Worm (Caenorhabditis elegans) whole organism, L1 larva: ENCODE results near the gene nep-11.

Experiments used
- C16A3.4 ChIP-seq: fragments of 150-350 bp; optimal IDR thresholded peaks from 2 replicates; lab custom pipeline; 2014; ENCODE audit warnings: missing biosample characterization, missing genetic modification characterization
- C34B4.2 ChIP-seq: sonication (generic microtip); optimal IDR thresholded peaks from 2 replicates; lab custom pipeline; 2017; ENCODE audit warnings: mild to moderate bottlenecking, missing genetic modification characterization, missing compliant biosample characterization
- F16B12.6 ChIP-seq: fragments of 150-350 bp; optimal IDR thresholded peaks from 2 replicates; lab custom pipeline; 2014; ENCODE audit warnings: missing biosample characterization, missing genetic modification characterization
- Y116A8C.19 ChIP-seq: sonication (generic microtip); optimal IDR thresholded peaks from 2 replicates; lab custom pipeline; 2016; ENCODE audit warnings: missing compliant biosample characterization, missing genetic modification characterization, borderline replicate concordance
- alr-1 ChIP-seq: fragments of 200-800 bp; sonication (Bioruptor generic); optimal IDR thresholded peaks from 2 replicates; lab custom pipeline; 2018; ENCODE audit warnings: borderline replicate concordance, mild to moderate bottlenecking, missing genetic modification characterization, missing compliant biosample characterization
- ceh-63 ChIP-seq: fragments of 200-800 bp; sonication (Bioruptor generic); optimal IDR thresholded peaks from 2 replicates; lab custom pipeline; 2018; ENCODE audit warnings: mild to moderate bottlenecking, missing genetic modification characterization, missing compliant biosample characterization
- ceh-8 ChIP-seq: fragments of 200-800 bp; sonication (Bioruptor generic); optimal IDR thresholded peaks from 2 replicates; lab custom pipeline; 2018; ENCODE audit warnings: mild to moderate bottlenecking, missing genetic modification characterization, moderate library complexity, missing compliant biosample characterization
- ceh-90 ChIP-seq: sonication (generic microtip); optimal IDR thresholded peaks from 2 replicates; lab custom pipeline; 2016; ENCODE audit warnings: missing genetic modification characterization, missing compliant biosample characterization
- ces-1 ChIP-seq: fragments of 150-350 bp; optimal IDR thresholded peaks from 2 replicates; lab custom pipeline; 2014; ENCODE audit warnings: missing biosample characterization, missing genetic modification reagents, missing genetic modification characterization
- efl-1 ChIP-seq, 4 experiments: fragments of 150-350 bp; optimal IDR thresholded peaks in 3 of 4; peaks in 1 of 4; 1 replicate in 1 of 4; 2 replicates in 3 of 4; lab custom pipeline; 2014; ENCODE audit warnings: missing biosample characterization in 2 of 4, missing genetic modification characterization in 2 of 4, missing genetic modification reagents in 2 of 4
- egl-27 ChIP-seq, 2 experiments: fragments of 150-350 bp in 1 of 2; sonication (generic microtip); optimal IDR thresholded peaks; 3 replicates each; lab custom pipeline; 2017 to 2018; ENCODE audit warnings: missing biosample characterization in 2 of 2, missing genetic modification characterization in 2 of 2, missing genetic modification reagents in 2 of 2
- elt-2 ChIP-seq: sonication (generic microtip); optimal IDR thresholded peaks from 2 replicates; lab custom pipeline; 2016; ENCODE audit warnings: missing genetic modification characterization, mild to moderate bottlenecking, inconsistent platforms, missing compliant biosample characterization, missing genetic modification reagents
- ets-5 ChIP-seq: fragments of 200-800 bp; sonication (Bioruptor generic); IDR thresholded peaks from 2 replicates; pipeline ENCODE4 v1.3.6; 2022; ENCODE audit warnings: missing genetic modification characterization, missing compliant biosample characterization
- fkh-8 ChIP-seq: sonication (generic microtip); optimal IDR thresholded peaks from 2 replicates; lab custom pipeline; 2016; ENCODE audit warnings: mild to moderate bottlenecking, missing genetic modification characterization, missing compliant biosample characterization
- fos-1 ChIP-seq: fragments of 150-350 bp; optimal IDR thresholded peaks from 2 replicates; lab custom pipeline; 2014; ENCODE audit warnings: missing biosample characterization, missing genetic modification characterization
- hlh-17 ChIP-seq: fragments of 200-800 bp; sonication (Bioruptor generic); optimal IDR thresholded peaks from 2 replicates; lab custom pipeline; 2018; ENCODE audit warnings: missing genetic modification characterization, mild to moderate bottlenecking, missing compliant biosample characterization, moderate library complexity, borderline replicate concordance
- hpl-2 ChIP-seq: fragments of 150-350 bp; optimal IDR thresholded peaks from 2 replicates; lab custom pipeline; 2014; ENCODE audit warnings: missing biosample characterization, missing genetic modification reagents, missing genetic modification characterization
- isw-1 ChIP-seq: fragments of 200-800 bp; sonication (Bioruptor generic); IDR thresholded peaks from 2 replicates; pipeline ENCODE4 v1.3.6; 2022; ENCODE audit warnings: missing genetic modification characterization, missing compliant biosample characterization
- lin-14 ChIP-seq: fragments of 200-800 bp; sonication (Bioruptor generic); optimal IDR thresholded peaks from 2 replicates; lab custom pipeline; 2018; ENCODE audit warnings: mild to moderate bottlenecking, missing genetic modification characterization, moderate library complexity, missing compliant biosample characterization
- lin-35 ChIP-seq, 2 experiments: fragments of 150-350 bp; optimal IDR thresholded peaks; 2 replicates each; lab custom pipeline; 2014; ENCODE audit warnings: missing biosample characterization in 2 of 2, missing genetic modification characterization in 2 of 2, missing genetic modification reagents in 2 of 2
- lir-3 ChIP-seq: sonication (generic microtip); optimal IDR thresholded peaks from 2 replicates; lab custom pipeline; 2016; ENCODE audit warnings: mild to moderate bottlenecking, missing genetic modification characterization, moderate library complexity, missing compliant biosample characterization; ENCODE audit not compliant: poor library complexity
- mab-9 ChIP-seq: fragments of 200-800 bp; sonication (Bioruptor generic); IDR thresholded peaks from 2 replicates; pipeline ENCODE4 v1.3.6; 2022; ENCODE audit warnings: missing genetic modification reagents, missing genetic modification characterization, missing compliant biosample characterization
- nhr-11 ChIP-seq: fragments of 150-350 bp; optimal IDR thresholded peaks from 2 replicates; lab custom pipeline; 2014; ENCODE audit warnings: missing biosample characterization, missing genetic modification characterization
- nhr-19 ChIP-seq: fragments of 200-800 bp; sonication (Bioruptor generic); conservative IDR thresholded peaks from 2 replicates; pipeline ENCODE4 v1.3.6; 2022; ENCODE audit warnings: missing genetic modification characterization, missing compliant biosample characterization
- nhr-20 ChIP-seq: sonication (generic microtip); optimal IDR thresholded peaks from 2 replicates; lab custom pipeline; 2016; ENCODE audit warnings: mild to moderate bottlenecking, missing genetic modification characterization, missing compliant biosample characterization
- nhr-237 ChIP-seq: fragments of 150-350 bp; optimal IDR thresholded peaks from 2 replicates; lab custom pipeline; 2014; ENCODE audit warnings: missing biosample characterization, missing genetic modification characterization
- nhr-71 ChIP-seq: sonication (generic microtip); optimal IDR thresholded peaks from 2 replicates; lab custom pipeline; 2016; ENCODE audit warnings: mild to moderate bottlenecking, missing genetic modification characterization, moderate library complexity, missing compliant biosample characterization
- nhr-76 ChIP-seq: sonication (generic microtip); optimal IDR thresholded peaks from 2 replicates; lab custom pipeline; 2017; ENCODE audit warnings: missing biosample characterization, missing genetic modification characterization
- nhr-85 ChIP-seq: sonication (generic microtip); peaks from one replicate; lab custom pipeline; 2016; ENCODE audit warnings: missing genetic modification characterization, inconsistent platforms, missing compliant biosample characterization
- pax-3 ChIP-seq: fragments of 200-800 bp; sonication (Bioruptor generic); optimal IDR thresholded peaks from 2 replicates; lab custom pipeline; 2018; ENCODE audit warnings: mild to moderate bottlenecking, missing genetic modification characterization, moderate library complexity, missing compliant biosample characterization
- pqm-1 ChIP-seq: sonication (generic microtip); optimal IDR thresholded peaks from 3 replicates; lab custom pipeline; 2017; ENCODE audit warnings: missing biosample characterization, missing genetic modification characterization
- rnt-1 ChIP-seq: sonication (generic microtip); optimal IDR thresholded peaks from 2 replicates; lab custom pipeline; 2016; ENCODE audit warnings: mild to moderate bottlenecking, missing genetic modification characterization, moderate library complexity, missing compliant biosample characterization
- skn-1 ChIP-seq: fragments of 150-350 bp; optimal IDR thresholded peaks from 2 replicates; lab custom pipeline; 2014; ENCODE audit warnings: missing biosample characterization, missing genetic modification characterization
- snpc-4 ChIP-seq: fragments of 150-350 bp; optimal IDR thresholded peaks from 2 replicates; lab custom pipeline; 2014; ENCODE audit warnings: missing biosample characterization, missing genetic modification characterization
- unc-130 ChIP-seq: fragments of 150-350 bp; optimal IDR thresholded peaks from 2 replicates; lab custom pipeline; 2017; ENCODE audit warnings: missing biosample characterization, missing genetic modification characterization, inconsistent platforms
- unc-30 ChIP-seq: sonication (generic microtip); optimal IDR thresholded peaks from 2 replicates; lab custom pipeline; 2017; ENCODE audit warnings: missing biosample characterization, missing genetic modification characterization
- unc-98 ChIP-seq: fragments of 200-800 bp; sonication (Bioruptor generic); IDR thresholded peaks from 2 replicates; pipeline ENCODE4 v1.3.6; 2022; ENCODE audit warnings: missing genetic modification characterization, missing compliant biosample characterization
- ztf-11 ChIP-seq, 2 experiments: sonication (generic microtip); optimal IDR thresholded peaks; 2 replicates each; lab custom pipeline; 2016 to 2017; ENCODE audit warnings: missing genetic modification characterization in 2 of 2, missing biosample characterization in 1 of 2, missing compliant biosample characterization in 1 of 2
- ztf-4 ChIP-seq: fragments of 150-350 bp; optimal IDR thresholded peaks from 2 replicates; lab custom pipeline; 2014; ENCODE audit warnings: missing biosample characterization, missing genetic modification characterization

Gene nep-11

DNA sequence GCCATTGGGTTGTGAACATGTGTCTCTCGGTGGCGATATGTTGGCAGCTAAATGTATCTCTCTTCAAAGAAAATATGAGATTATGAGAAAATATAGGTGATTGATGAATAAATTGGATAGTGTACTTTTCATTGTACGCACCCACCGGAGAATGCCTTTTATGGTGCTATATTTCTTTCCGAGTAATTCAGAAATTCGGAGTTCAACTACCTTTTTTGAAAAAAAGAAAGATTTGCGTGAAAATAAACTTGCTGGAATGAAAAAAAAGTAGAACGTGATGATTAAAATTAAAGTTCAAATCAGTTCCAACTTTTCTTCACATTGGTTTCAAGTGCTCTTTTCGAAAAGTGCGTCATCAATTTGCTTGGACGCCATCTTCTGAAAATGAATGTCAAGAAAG lies 21.8 kb downstream of the nep-11 start, which contains the start of gene nep-8:
Gene nep-8, plus strand, starts transcription at position 301 of the 400 bp plus-strand sequence.
- TF ChIP-seq skn-1 (tag; lab: Kevin White, UChicago), result no peak

DNA sequence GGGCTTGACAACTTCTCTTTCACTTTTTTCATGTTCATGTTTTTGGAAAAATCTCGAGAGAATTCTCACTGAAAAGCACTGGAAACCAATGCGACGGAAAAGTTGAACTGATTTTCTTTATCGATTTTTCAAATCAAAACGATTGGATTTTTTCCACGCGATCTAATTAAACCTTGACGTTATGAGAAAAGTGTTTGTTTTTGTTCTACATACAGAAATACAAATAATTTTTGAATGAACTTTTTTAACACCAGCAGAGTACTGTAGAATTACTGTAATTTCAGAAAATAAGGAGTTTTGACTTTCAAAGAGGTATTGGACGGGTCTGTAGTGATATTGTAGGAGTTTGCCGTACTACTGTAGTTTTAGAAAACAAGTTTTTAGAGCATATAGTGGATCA lies 22.5 kb downstream of the nep-11 start, which contains the start of gene nep-10:
Gene nep-10, minus strand, starts transcription at position 101 of the 400 bp plus-strand sequence.
- TF ChIP-seq nhr-237 (tag; lab: Kevin White, UChicago) (no peak), fos-1 (tag; lab: Kevin White, UChicago) (no peak), ces-1 (GFP tag; lab: Kevin White, UChicago) (no peak), pqm-1 (tag; lab: Kevin White, UChicago) (no peak), nhr-19 (GFP tag; lab: Robert Waterston, UW) (no peak), nhr-71 (tag; lab: Kevin White, UChicago) (no peak), egl-27 (tag; optimal IDR thresholded peaks at IDR 0.05; lab: Kevin White, UChicago) (no peak), efl-1 (optimal IDR thresholded peaks at IDR 0.05; lab: Kevin White, UChicago) (no peak), efl-1 (GFP tag; optimal IDR thresholded peaks at IDR 0.05 in 1 of 2; lab: Kevin White, UChicago) (peak in 1 of 2 experiments; percentile 79), nhr-20 (tag; lab: Kevin White, UChicago) (no peak)
- TF ChIP-seq, all 84 proteins: peak for 1

DNA sequence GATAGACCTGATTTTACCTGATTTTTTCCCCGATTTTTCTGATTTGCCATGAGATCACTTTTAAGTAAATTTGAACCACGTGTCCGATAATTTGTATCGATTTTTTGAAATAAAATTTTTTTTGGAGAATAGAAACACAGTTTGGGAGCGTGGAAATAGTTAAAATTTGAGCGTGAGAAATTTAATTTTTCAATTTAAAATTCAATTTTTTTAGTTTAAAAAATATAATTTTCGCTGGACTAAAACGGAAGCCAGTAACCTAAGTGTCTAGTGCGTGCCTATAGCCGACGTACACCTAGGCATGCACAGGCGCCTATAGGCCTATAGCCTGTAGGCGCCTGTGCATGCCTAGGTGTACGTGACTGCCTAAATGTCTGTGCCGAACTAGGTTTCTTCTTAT lies 26.1 kb downstream of the nep-11 start, which contains the start of gene nep-9:
Gene nep-9, minus strand, starts transcription at position 101 of the 400 bp plus-strand sequence.
- no peak for TF ChIP-seq nhr-85
- TF ChIP-seq hpl-2 (GFP tag; lab: Kevin White, UChicago), result no peak
- no peak for TF ChIP-seq ceh-90 (tag; lab: Kevin White, UChicago)
- TF ChIP-seq ztf-11 (tag; optimal IDR thresholded peaks at IDR 0.05; lab: Kevin White, UChicago), result no peak
- no peak for TF ChIP-seq C16A3.4 (tag; lab: Kevin White, UChicago)
- TF ChIP-seq lir-3 (tag; lab: Kevin White, UChicago), result no peak
- no peak for TF ChIP-seq Y116A8C.19 (tag; lab: Kevin White, UChicago)
- no peak for TF ChIP-seq unc-30
- TF ChIP-seq isw-1 (GFP tag; lab: Robert Waterston, UW), result no peak

DNA sequence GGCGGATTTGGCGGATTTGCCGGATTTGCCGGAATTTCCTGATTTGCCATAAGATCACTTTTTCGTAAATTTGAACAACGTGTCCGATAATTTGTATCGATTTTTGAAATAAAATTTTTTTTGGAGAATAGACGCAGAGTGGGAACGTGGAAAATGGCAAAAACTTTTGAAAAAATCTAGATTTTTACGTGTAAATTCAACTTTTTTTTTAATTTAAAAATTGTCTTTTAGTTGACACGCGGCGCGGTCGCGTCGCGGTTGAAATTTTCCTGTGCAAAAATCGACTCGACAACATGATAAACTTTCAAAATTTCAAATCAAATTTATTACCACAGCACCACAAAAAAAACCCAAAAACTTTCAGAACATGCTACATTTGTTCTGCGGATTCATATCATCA lies 29.8 kb downstream of the nep-11 start, which contains the start of gene nep-20:
Gene nep-20, minus strand, starts transcription at position 101 of the 400 bp plus-strand sequence.
- no peak for TF ChIP-seq ceh-8
- no peak for TF ChIP-seq snpc-4
- no peak for TF ChIP-seq unc-130 (tag; lab: Kevin White, UChicago)
- no peak for TF ChIP-seq ces-1 (GFP tag; lab: Kevin White, UChicago)
- TF ChIP-seq ceh-63 (GFP tag; lab: Kevin White, UChicago), result no peak
- no peak for TF ChIP-seq fkh-8 (tag; lab: Kevin White, UChicago)
- TF ChIP-seq alr-1 (tag; lab: Kevin White, UChicago), result no peak
- TF ChIP-seq lin-14, result no peak
- TF ChIP-seq C16A3.4 (tag; lab: Kevin White, UChicago), result no peak
- no peak for TF ChIP-seq mab-9 (GFP tag; lab: Robert Waterston, UW)
- TF ChIP-seq hpl-2 (GFP tag; lab: Kevin White, UChicago), result no peak
- no peak for TF ChIP-seq unc-98 (GFP tag; lab: Robert Waterston, UW)
- TF ChIP-seq rnt-1 (tag; lab: Kevin White, UChicago), result no peak
- no peak for TF ChIP-seq nhr-76
- no peak for TF ChIP-seq lin-35 (GFP tag; optimal IDR thresholded peaks at IDR 0.05; lab: Kevin White, UChicago)
- TF ChIP-seq ceh-90 (tag; lab: Kevin White, UChicago), result no peak
- TF ChIP-seq unc-30, result no peak
- no peak for TF ChIP-seq ztf-11 (tag; optimal IDR thresholded peaks at IDR 0.05; lab: Kevin White, UChicago)

DNA sequence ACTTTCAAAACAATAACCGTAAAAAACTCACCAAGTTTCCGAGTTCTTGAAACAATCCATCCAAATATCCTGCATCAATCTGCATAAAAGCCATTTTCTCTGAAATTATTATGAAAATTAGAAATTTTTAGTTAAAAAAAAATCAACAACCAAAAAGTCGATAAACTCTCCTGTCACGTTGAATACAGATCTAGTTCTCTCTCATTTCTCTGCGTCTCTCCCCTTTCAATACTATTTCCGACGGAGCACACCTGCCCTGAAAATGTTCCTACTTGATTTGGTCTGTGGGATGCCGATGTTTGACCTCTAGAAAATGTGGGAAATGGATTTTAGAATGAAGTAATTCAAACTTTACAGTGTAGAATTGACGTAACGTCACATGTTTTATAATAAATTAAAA lies 37.8 kb downstream of the nep-11 start, which contains the start of gene T06D4.6:
Gene T06D4.6, minus strand, starts transcription at position 101 of the 400 bp plus-strand sequence.
- TF ChIP-seq hlh-17, result no peak
- TF ChIP-seq Y116A8C.19 (tag; lab: Kevin White, UChicago), result no peak
- TF ChIP-seq pax-3, result no peak
- TF ChIP-seq ztf-4 (tag; lab: Kevin White, UChicago), result no peak
- TF ChIP-seq nhr-11, result no peak
- no peak for TF ChIP-seq F16B12.6 (tag; lab: Kevin White, UChicago)
- TF ChIP-seq C34B4.2, result no peak
- no peak for TF ChIP-seq ceh-63 (GFP tag; lab: Kevin White, UChicago)
- no peak for TF ChIP-seq elt-2 (tag; lab: Kevin White, UChicago)
- TF ChIP-seq ets-5 (GFP tag; lab: Robert Waterston, UW), result no peak
- TF ChIP-seq unc-130 (tag; lab: Kevin White, UChicago), result no peak
- TF ChIP-seq nhr-237 (tag; lab: Kevin White, UChicago), result no peak
- no peak for TF ChIP-seq nhr-85
